In genomic region chr3L:3902491-3903198, dm6 we compare ENCODE assay signal across 5 fruit fly cellular contexts.
TF ChIP-seq lines count a peak whose summit lies in the region.

Gene Ubi-p63E (minus strand): TSS chr3L:3903184.

- TF ChIP-seq CTCF in whole organism, embryonic (GFP tag; optimal IDR thresholded peaks at IDR 0.05; lab: Kevin White, UChicago) = no peak

TF ChIP-seq in whole organism, adult, 20 proteins besides CTCF, POLR2A, EP300 and RAD21 (continues in another document):
- peak; percentile 82 for TF ChIP-seq CG7045 (GFP tag; optimal IDR thresholded peaks at IDR 0.05; lab: Kevin White, UChicago)
- TF ChIP-seq Clk (GFP tag; optimal IDR thresholded peaks at IDR 0.05; lab: Kevin White, UChicago) = peak; percentile 47
- TF ChIP-seq CG12768 (GFP tag; optimal IDR thresholded peaks at IDR 0.05; lab: Kevin White, UChicago) = peak; percentile 45
- TF ChIP-seq CG33017 (tag; optimal IDR thresholded peaks at IDR 0.05; lab: Kevin White, UChicago) = peak; percentile 50
- peak; percentile 86 for TF ChIP-seq toe (GFP tag; optimal IDR thresholded peaks at IDR 0.05; lab: Kevin White, UChicago)
- TF ChIP-seq CG7101 (tag; optimal IDR thresholded peaks at IDR 0.05; lab: Kevin White, UChicago) = peak; percentile 56
- peak; percentile 55 for TF ChIP-seq bab1 (GFP tag; optimal IDR thresholded peaks at IDR 0.05; lab: Kevin White, UChicago)
- peak; percentile 51 for TF ChIP-seq Hr96 (GFP tag; optimal IDR thresholded peaks at IDR 0.05; lab: Kevin White, UChicago)
- peak; percentile 32 for TF ChIP-seq pad (GFP tag; optimal IDR thresholded peaks at IDR 0.05; lab: Kevin White, UChicago)
- peak; percentile 83 for TF ChIP-seq Mnt (GFP tag; optimal IDR thresholded peaks at IDR 0.05; lab: Kevin White, UChicago)
- peak; percentile 63 for TF ChIP-seq CG11617 (GFP tag; optimal IDR thresholded peaks at IDR 0.05; lab: Kevin White, UChicago)
- TF ChIP-seq cnc (optimal IDR thresholded peaks at IDR 0.05; lab: Kevin White, UChicago) = no peak
- peak; percentile 68 for TF ChIP-seq ovo (GFP tag; optimal IDR thresholded peaks at IDR 0.05; lab: Kevin White, UChicago)
- TF ChIP-seq CG1620 (GFP tag; optimal IDR thresholded peaks at IDR 0.05; lab: Kevin White, UChicago) = peak; percentile 54
- TF ChIP-seq CG14711 (tag; optimal IDR thresholded peaks at IDR 0.05; lab: Kevin White, UChicago) = peak; percentile 57
- peak; percentile 51 for TF ChIP-seq cic (GFP tag; optimal IDR thresholded peaks at IDR 0.05; lab: Kevin White, UChicago)
- TF ChIP-seq tj (GFP tag; optimal IDR thresholded peaks at IDR 0.05; lab: Kevin White, UChicago) = no peak
- peak; percentile 46 for TF ChIP-seq Crg-1 (GFP tag; optimal IDR thresholded peaks at IDR 0.05; lab: Kevin White, UChicago)

TF ChIP-seq in whole organism, embryonic, 481 proteins besides CTCF, POLR2A, EP300 and RAD21 (continues in another document):
- TF ChIP-seq z (GFP tag; IDR thresholded peaks at IDR 0.05; lab: Robert Waterston, UW) (no peak), CG31365 (tag; optimal IDR thresholded peaks at IDR 0.05; lab: Kevin White, UChicago) (no peak), Oaz (GFP tag; IDR thresholded peaks at IDR 0.05; lab: Robert Waterston, UW) (no peak), CoRest (tag; optimal IDR thresholded peaks at IDR 0.05; lab: Kevin White, UChicago) (peak; percentile 74), Ets97D (GFP tag; optimal IDR thresholded peaks at IDR 0.05; lab: Kevin White, UChicago) (peak; percentile 53), sd (tag; optimal IDR thresholded peaks at IDR 0.05; lab: Kevin White, UChicago) (no peak), fru (optimal IDR thresholded peaks at IDR 0.05; lab: Kevin White, UChicago) (no peak), Hr39 (optimal IDR thresholded peaks at IDR 0.05; lab: Kevin White, UChicago) (no peak), lov (optimal IDR thresholded peaks at IDR 0.05; lab: Kevin White, UChicago) (no peak), lov (GFP tag; IDR thresholded peaks at IDR 0.05; lab: Robert Waterston, UW) (no peak), CG17568 (GFP tag; optimal IDR thresholded peaks at IDR 0.05; lab: Kevin White, UChicago) (no peak), Dip2 (GFP tag; IDR thresholded peaks at IDR 0.05; lab: Robert Waterston, UW) (no peak), jumu (GFP tag; optimal IDR thresholded peaks at IDR 0.05; lab: Kevin White, UChicago) (peak; percentile 50), Tbp (GFP tag; optimal IDR thresholded peaks at IDR 0.05; lab: Kevin White, UChicago) (no peak), ERR (GFP tag; optimal IDR thresholded peaks at IDR 0.05; lab: Kevin White, UChicago) (no peak), CG3726 (GFP tag; IDR thresholded peaks at IDR 0.05; lab: Robert Waterston, UW) (no peak), mld (GFP tag; IDR thresholded peaks at IDR 0.05; lab: Robert Waterston, UW; ENCODE audit: partially characterized antibody) (no peak), CG11398 (GFP tag; optimal IDR thresholded peaks at IDR 0.05; lab: Kevin White, UChicago) (peak; percentile 22), CG18599 (GFP tag; optimal IDR thresholded peaks at IDR 0.05; lab: Kevin White, UChicago) (peak; percentile 65), ttk (GFP tag; IDR thresholded peaks at IDR 0.05; lab: Robert Waterston, UW) (no peak)

TF ChIP-seq in whole organism, prepupa, 60 proteins besides CTCF, POLR2A, EP300 and RAD21 (continues in another document):
- TF ChIP-seq fd59A (GFP tag; optimal IDR thresholded peaks at IDR 0.05; lab: Kevin White, UChicago) (peak; percentile 35), fd85E (GFP tag; optimal IDR thresholded peaks at IDR 0.05; lab: Kevin White, UChicago) (peak; percentile 11), CG9139 (GFP tag; optimal IDR thresholded peaks at IDR 0.05; lab: Kevin White, UChicago) (peak; percentile 55), ss (GFP tag; optimal IDR thresholded peaks at IDR 0.05; lab: Kevin White, UChicago) (peak in 1 of 2 experiments; percentile 32), achi (GFP tag; optimal IDR thresholded peaks at IDR 0.05; lab: Kevin White, UChicago) (peak; percentile 57), salr (GFP tag; optimal IDR thresholded peaks at IDR 0.05; lab: Kevin White, UChicago) (peak in 1 of 2 experiments; percentile 77), CG6276 (GFP tag; optimal IDR thresholded peaks at IDR 0.05; lab: Kevin White, UChicago) (peak; percentile 50), Eip93F (GFP tag; optimal IDR thresholded peaks at IDR 0.05; lab: Kevin White, UChicago) (no peak), CG10669 (GFP tag; optimal IDR thresholded peaks at IDR 0.05; lab: Kevin White, UChicago) (peak; percentile 49), Sox102F (GFP tag; optimal IDR thresholded peaks at IDR 0.05; lab: Kevin White, UChicago) (peak; percentile 62), CG6854 (GFP tag; optimal IDR thresholded peaks at IDR 0.05; lab: Kevin White, UChicago) (peak; percentile 29), dsx (GFP tag; optimal IDR thresholded peaks at IDR 0.05; lab: Kevin White, UChicago; ENCODE audit: poor library complexity, severe bottlenecking) (no peak), vri (GFP tag; optimal IDR thresholded peaks at IDR 0.05; lab: Kevin White, UChicago) (peak; percentile 57), CG10631 (GFP tag; optimal IDR thresholded peaks at IDR 0.05; lab: Kevin White, UChicago) (peak; percentile 71), spab (GFP tag; optimal IDR thresholded peaks at IDR 0.05; lab: Kevin White, UChicago) (peak; percentile 51), OdsH (GFP tag; optimal IDR thresholded peaks at IDR 0.05; lab: Kevin White, UChicago) (peak; percentile 60), Met (GFP tag; optimal IDR thresholded peaks at IDR 0.05; lab: Kevin White, UChicago) (peak; percentile 66), eg (GFP tag; IDR thresholded peaks at IDR 0.05; lab: Robert Waterston, UW) (no peak), CG3032 (tag; optimal IDR thresholded peaks at IDR 0.05; lab: Kevin White, UChicago) (peak; percentile 45)

TF ChIP-seq in whole organism, pupa, 21 proteins besides CTCF, POLR2A, EP300 and RAD21:
- TF ChIP-seq Pif1B (GFP tag; optimal IDR thresholded peaks at IDR 0.05; lab: Kevin White, UChicago) (peak; percentile 12), CG15710 (tag; optimal IDR thresholded peaks at IDR 0.05; lab: Kevin White, UChicago) (peak; percentile 60), fd96Ca (GFP tag; IDR thresholded peaks at IDR 0.05; lab: Robert Waterston, UW) (no peak), Snoo (tag; optimal IDR thresholded peaks at IDR 0.05; lab: Kevin White, UChicago) (peak; percentile 37), gl (tag; optimal IDR thresholded peaks at IDR 0.05; lab: Kevin White, UChicago) (no peak), Ets98B (GFP tag; IDR thresholded peaks at IDR 0.05; lab: Robert Waterston, UW) (no peak), CG32121 (GFP tag; IDR thresholded peaks at IDR 0.05; lab: Robert Waterston, UW) (no peak), rn (GFP tag; IDR thresholded peaks at IDR 0.05; lab: Robert Waterston, UW) (no peak), CG13204 (GFP tag; optimal IDR thresholded peaks at IDR 0.05; lab: Kevin White, UChicago) (no peak), CG8301 (tag; optimal IDR thresholded peaks at IDR 0.05; lab: Kevin White, UChicago) (peak; percentile 37), CG34367 (tag; optimal IDR thresholded peaks at IDR 0.05; lab: Kevin White, UChicago) (peak; percentile 19), CG10348 (GFP tag; IDR thresholded peaks at IDR 0.05; lab: Robert Waterston, UW) (no peak), CG17806 (tag; optimal IDR thresholded peaks at IDR 0.05; lab: Kevin White, UChicago) (peak; percentile 41), EcR (GFP tag; optimal IDR thresholded peaks at IDR 0.05; lab: Kevin White, UChicago) (no peak), CG12605 (GFP tag; IDR thresholded peaks at IDR 0.05; lab: Robert Waterston, UW) (no peak), CG4496 (GFP tag; IDR thresholded peaks at IDR 0.05; lab: Robert Waterston, UW) (no peak), D1 (tag; optimal IDR thresholded peaks at IDR 0.05; lab: Kevin White, UChicago) (no peak), Pif1A (GFP tag; optimal IDR thresholded peaks at IDR 0.05; lab: Kevin White, UChicago) (no peak), CG8159 (tag; optimal IDR thresholded peaks at IDR 0.05; lab: Kevin White, UChicago) (peak; percentile 57), CG9948 (tag; optimal IDR thresholded peaks at IDR 0.05; lab: Kevin White, UChicago) (peak; percentile 39), CG14655 (GFP tag; optimal IDR thresholded peaks at IDR 0.05; lab: Kevin White, UChicago) (no peak)
TF ChIP-seq in whole organism, pupa: peak in this region for 8.

TF ChIP-seq in whole organism, wandering third instar larva, 38 proteins besides CTCF, POLR2A, EP300 and RAD21 (continues in another document):
- no peak for TF ChIP-seq pan (optimal IDR thresholded peaks at IDR 0.05; lab: Kevin White, UChicago)
- TF ChIP-seq dmrt93B (GFP tag; optimal IDR thresholded peaks at IDR 0.05; lab: Kevin White, UChicago) = peak; percentile 53
- no peak for TF ChIP-seq OdsH (GFP tag; optimal IDR thresholded peaks at IDR 0.05; lab: Kevin White, UChicago)
- peak; percentile 41 for TF ChIP-seq tai (GFP tag; optimal IDR thresholded peaks at IDR 0.05; lab: Kevin White, UChicago)
- TF ChIP-seq h (GFP tag; optimal IDR thresholded peaks at IDR 0.05; lab: Kevin White, UChicago) = peak; percentile 59
- TF ChIP-seq foxo (GFP tag; optimal IDR thresholded peaks at IDR 0.05; lab: Kevin White, UChicago) = peak in 1 of 2 experiments; percentile 73
- TF ChIP-seq usp (GFP tag; optimal IDR thresholded peaks at IDR 0.05; lab: Kevin White, UChicago) = no peak
- peak; percentile 51 for TF ChIP-seq CG32264 (GFP tag; optimal IDR thresholded peaks at IDR 0.05; lab: Kevin White, UChicago)
- TF ChIP-seq Vsx2 (GFP tag; optimal IDR thresholded peaks at IDR 0.05; lab: Kevin White, UChicago; ENCODE audit: partially characterized antibody) = no peak
- TF ChIP-seq ey (GFP tag; optimal IDR thresholded peaks at IDR 0.05; lab: Kevin White, UChicago) = peak; percentile 50
- peak; percentile 47 for TF ChIP-seq brk (GFP tag; optimal IDR thresholded peaks at IDR 0.05; lab: Kevin White, UChicago)
- TF ChIP-seq GATAd (GFP tag; optimal IDR thresholded peaks at IDR 0.05; lab: Kevin White, UChicago) = no peak
- TF ChIP-seq Hnf4 (GFP tag; optimal IDR thresholded peaks at IDR 0.05; lab: Kevin White, UChicago) = peak; percentile 83
- TF ChIP-seq woc (GFP tag; optimal IDR thresholded peaks at IDR 0.05; lab: Kevin White, UChicago) = peak; percentile 48
- TF ChIP-seq CG9705 (GFP tag; optimal IDR thresholded peaks at IDR 0.05; lab: Kevin White, UChicago) = peak; percentile 49
- TF ChIP-seq Rel (GFP tag; optimal IDR thresholded peaks at IDR 0.05; lab: Kevin White, UChicago) = no peak
- TF ChIP-seq Rel (tag; optimal IDR thresholded peaks at IDR 0.05; lab: Kevin White, UChicago) = peak; percentile 16
- TF ChIP-seq HLH106 (tag; optimal IDR thresholded peaks at IDR 0.05; lab: Kevin White, UChicago) = peak; percentile 50
- peak; percentile 84 for TF ChIP-seq Hr83 (GFP tag; optimal IDR thresholded peaks at IDR 0.05; lab: Kevin White, UChicago; ENCODE audit: poor library complexity, severe bottlenecking)
- TF ChIP-seq rgr (GFP tag; optimal IDR thresholded peaks at IDR 0.05; lab: Kevin White, UChicago) = peak; percentile 45
- no peak for TF ChIP-seq Hr78 (GFP tag; optimal IDR thresholded peaks at IDR 0.05; lab: Kevin White, UChicago)
- TF ChIP-seq jim (GFP tag; optimal IDR thresholded peaks at IDR 0.05; lab: Kevin White, UChicago) = no peak
- TF ChIP-seq fru (GFP tag; optimal IDR thresholded peaks at IDR 0.05; lab: Kevin White, UChicago) = peak; percentile 41
- TF ChIP-seq sv (GFP tag; optimal IDR thresholded peaks at IDR 0.05; lab: Kevin White, UChicago) = peak; percentile 44
